Fruit fly (Drosophila melanogaster) whole organism, larva: ENCODE data around the gene Tm1.

ENCODE experiments used
- noc ChIP-seq: fragments of 200-800 bp; sonication (Bioruptor generic); optimal IDR thresholded peaks from 3 replicates; lab custom pipeline; 2019; ENCODE audit warnings: missing biosample characterization, mild to moderate bottlenecking, missing genetic modification characterization, moderate library complexity

Tm1 gene

DNA sequence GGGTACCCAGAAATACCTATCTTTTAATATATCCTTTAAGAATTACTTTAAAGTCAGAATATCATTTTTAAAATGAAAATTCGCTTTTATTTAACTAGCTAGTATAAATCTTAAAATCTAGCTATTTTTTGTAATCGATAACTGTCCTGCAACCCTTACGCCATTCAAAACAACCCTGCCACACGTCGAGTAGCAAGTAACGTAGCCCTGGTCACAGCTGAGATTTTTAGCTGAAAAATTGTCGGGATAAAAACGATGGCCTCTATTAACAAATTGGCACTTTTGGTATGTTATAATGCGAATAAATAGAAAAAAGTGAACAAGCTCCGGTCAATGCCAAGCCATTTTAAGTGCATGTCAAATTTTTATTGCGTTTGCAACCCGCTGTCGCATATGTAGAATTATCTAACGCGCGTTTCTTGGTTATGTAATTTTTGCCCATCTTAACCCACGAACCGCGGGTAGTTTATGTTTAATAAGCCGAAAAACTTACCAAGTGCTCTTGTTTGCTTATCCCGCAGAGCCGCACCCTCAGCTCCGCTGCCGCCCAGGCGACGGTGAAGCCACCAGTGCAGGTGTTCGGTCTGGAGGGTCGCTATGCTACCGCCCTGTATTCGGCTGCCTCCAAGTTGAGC lies 12.5 kb upstream of the Tm1 start, which contains the start of gene ATPsynO:
Gene ATPsynO, plus strand, starts transcription at position 186 of the 635 bp plus-strand sequence.
- peak; percentile 14 for TF ChIP-seq noc (tag; lab: Kevin White, UChicago)

DNA sequence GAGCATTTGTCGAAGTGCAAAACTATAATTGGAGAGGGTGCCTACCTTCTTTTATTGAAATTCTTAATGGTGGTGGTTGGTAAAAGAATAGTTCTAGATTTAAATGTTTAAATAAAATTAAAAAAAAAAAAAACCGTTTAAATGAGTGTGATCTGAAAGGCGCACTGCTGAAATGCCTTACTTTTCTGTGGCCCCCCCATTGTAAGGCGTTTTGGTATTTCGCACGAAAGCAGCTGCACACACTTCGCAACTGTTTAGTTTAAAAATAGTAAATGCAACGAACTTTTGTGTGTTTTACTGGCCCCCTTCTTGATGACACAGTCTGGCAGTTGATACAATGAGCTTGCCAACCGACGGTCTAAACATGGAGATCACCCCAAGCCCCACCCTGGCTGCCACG lies 9.6 kb upstream of the Tm1 start, which contains the start of the genes CG14864 and Zip88E:
Gene CG14864, minus strand, starts transcription at position 113 of the 400 bp plus-strand sequence.
Gene Zip88E, plus strand, starts transcription at position 237 of the 400 bp plus-strand sequence.
- no peak for TF ChIP-seq noc (tag; lab: Kevin White, UChicago)

DNA sequence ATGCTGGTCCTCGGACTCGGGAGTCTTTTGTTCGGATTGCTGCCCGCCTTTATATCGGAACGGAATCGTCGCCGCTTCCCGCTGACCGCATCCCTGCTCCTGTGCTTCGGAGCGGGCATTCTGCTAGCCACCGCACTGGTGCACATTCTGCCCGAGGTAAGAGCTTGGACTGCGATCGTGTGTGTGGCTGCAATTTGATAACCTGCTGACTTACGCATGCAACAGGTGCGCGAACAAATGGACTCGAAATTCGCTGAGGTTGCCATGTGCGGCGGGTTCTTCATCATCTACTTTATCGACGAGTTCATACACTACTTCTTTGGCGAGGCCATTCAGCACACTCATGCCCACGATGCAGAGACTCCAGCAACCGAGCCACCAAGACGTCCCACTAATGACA lies 9.2 kb upstream of the Tm1 start:
- TF ChIP-seq noc (tag; lab: Kevin White, UChicago): no peak

DNA sequence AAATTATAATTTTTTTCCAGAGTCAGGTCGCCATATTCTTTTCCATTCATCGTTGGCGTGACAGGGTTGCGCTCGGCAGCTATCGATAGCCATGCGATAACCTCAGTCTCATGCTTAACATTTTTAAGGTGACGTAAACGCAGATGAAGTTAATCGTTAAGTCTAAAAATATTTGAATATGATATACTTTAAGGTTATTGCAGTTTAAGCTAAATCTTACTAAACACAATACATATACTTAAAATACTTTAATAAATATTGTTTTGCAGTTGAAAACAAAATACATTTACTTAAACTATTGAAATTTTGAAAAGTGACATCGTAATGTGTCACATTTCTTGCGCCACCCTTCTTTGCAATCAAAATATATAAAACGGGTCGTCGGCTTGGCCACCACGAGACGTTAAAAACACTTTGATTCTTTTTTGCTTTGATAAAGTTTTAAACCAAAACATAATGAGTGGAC lies 2.8 kb upstream of the Tm1 start, which contains the start of the genes Cp190 and CG4338:
Gene Cp190, minus strand, starts transcription at position 84 of the 466 bp plus-strand sequence.
Gene CG4338, plus strand, starts transcription at position 365 of the 466 bp plus-strand sequence.
- TF ChIP-seq noc (tag; lab: Kevin White, UChicago): peak; percentile 98

DNA sequence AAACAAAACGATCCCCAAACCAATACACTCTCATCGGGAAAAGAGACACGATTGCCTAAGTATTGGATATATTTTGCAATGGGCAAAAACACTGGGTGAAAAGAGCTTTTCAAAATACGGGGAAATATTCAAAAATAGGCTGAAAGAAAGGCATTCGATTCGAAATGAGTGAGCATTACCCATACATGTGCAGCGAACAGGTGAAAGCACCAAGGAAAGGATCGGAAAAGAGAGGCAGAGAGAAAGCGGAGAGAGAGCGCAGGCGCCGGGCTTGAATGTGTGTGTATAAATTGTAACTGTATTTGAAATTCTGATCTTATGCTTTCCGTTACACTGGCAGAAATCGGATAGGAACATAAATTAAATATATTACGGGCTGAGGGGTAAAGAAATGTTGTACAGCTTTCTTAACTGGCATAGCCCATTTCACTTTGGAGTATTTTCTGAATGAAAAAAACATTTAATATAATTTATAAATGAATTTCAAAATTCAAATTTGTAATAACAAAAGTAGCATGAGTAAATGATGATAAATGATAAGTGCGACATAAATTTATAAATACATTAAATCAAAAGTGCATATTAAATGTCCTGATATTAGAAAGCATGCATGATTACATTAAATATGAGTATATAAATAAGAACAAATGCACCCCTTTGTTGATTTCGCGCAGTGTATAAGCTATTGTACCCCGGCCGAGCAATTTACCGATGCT lies 2.8 kb downstream of the Tm1 start:
- TF ChIP-seq noc (tag; lab: Kevin White, UChicago): peak; percentile 48

DNA sequence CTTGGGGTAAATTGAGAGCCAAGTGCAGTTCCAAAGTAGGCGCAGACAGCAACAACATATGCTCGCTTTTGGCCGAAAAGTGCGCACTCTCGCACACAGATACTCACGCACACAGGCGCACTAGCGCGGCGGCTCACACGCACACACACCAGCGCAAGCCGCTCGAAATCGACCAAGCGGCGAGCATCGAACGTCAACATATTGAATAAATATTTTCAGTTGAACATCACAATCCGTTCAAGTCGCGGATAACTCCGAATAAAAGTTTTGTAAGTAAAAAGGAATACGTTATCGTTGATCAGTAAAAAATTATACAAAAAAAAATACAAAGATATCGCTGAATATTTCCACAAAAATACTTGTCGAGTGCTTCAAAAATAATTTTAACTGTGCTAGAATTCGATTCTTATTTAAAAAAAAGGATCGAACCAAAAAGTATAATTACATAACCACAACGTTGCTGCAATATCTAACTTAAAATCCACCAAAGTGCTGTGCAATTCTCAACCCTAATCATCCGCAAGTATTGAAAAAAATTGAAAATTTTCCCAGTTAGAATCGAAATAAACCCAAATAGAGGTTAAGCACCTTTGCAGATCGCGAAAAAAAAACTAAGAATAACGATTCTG lies 3.4 kb downstream of the Tm1 start:
- TF ChIP-seq noc (tag; lab: Kevin White, UChicago): no peak

DNA sequence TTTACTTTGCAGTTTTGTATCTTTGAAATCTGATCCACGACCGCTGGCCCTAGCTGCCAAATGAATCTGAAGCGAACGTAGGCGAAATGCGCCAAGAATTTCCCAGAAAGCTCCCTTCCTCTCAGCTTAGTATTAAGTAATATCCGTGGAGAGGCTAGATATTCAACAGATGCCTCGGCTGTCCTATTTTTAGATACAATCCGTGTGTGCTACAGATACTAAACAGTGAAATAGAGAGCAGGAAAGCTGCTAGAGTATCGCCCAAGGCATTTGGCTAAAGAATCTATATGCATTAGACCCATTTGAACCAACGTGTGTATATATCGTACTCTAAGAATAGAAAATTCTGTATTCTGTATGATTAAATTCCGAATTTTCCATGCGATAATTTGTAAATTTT lies 4.3 kb downstream of the Tm1 start:
- TF ChIP-seq noc (tag; lab: Kevin White, UChicago): no peak

DNA sequence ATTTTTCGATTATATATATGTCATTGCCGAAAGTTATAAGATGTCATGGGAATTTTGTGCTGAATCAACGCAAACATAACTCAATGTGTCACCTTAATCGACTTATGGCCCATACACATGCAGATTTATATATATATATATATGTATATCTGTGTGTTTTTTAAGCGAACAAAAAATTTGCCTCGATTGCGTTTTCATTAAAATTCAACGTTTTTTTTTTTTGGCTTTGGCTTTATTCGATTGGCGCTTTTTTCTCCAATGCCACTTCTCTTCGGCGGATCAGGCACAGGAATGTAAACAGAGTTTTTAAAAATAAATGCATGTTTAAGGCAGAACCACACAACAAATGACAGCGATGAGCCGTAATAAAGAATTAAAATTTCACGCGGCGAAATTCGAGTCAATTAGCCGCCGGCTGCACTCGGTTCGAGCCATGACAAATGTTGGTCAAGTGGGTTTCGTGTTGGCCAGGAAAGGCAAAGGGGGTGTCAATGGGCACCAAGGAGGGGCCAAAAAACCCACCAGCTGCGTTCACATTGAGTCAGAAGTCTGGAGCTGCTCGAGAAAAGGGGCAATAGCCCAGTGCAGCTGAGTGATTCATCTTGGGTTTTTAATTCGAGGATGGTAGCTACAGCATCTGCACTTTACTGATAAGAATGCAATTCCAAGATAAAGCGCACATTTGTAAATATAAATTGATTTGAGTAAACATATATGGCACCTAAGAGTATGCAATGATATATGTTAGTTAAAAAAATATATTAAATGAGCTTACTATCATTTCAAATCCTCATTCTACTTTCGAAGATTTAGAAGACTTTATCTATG lies 5.2 kb downstream of the Tm1 start:
- TF ChIP-seq noc (tag; lab: Kevin White, UChicago): no peak

DNA sequence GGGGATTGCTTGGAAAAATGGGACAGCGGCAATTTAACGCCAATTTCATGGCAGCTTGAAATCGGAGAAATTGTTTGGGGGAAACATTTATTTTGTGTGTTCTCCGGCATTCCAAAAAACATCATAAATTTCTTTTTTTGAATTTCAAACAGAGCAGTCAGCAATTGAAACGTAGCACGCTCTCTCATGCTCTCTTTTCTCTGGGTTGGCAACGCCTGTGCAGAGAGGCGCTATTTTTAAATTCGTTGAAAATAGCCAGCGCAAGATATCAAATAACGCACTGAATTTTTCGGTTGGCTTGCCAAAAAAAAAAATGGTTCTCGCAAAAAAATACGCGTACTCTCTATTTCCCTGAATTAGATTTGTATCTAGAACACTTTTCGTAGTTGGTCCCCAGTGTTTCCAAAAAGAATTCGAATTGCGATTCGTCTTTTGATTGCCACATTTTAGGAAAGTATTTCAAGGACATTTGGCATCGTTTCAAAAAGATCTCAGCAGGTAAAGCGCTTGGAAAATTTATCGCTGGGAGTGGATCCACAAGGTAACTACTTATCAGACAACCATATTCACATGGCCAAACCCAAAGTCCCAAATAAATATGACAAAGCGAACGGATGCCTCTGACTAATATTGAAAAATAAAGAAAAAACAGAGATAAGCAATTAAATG lies 8.1 kb downstream of the Tm1 start:
- TF ChIP-seq noc (tag; lab: Kevin White, UChicago): no peak

DNA sequence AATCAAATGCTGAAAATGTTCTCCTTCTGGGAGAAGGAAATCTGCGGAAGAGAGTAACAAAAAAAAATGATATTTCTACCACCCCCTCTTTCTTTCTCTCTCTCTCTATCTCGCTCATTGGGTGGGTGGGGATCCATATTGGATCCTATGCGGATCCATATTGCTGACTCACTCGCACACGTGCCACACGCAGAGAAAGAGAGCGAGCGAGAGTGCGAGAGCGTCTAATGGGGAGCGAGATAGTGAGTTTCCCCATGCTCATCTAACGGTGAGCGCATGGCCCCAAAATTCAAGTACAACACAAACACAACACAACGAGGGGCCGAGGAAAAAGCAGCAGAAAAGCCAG lies 8.6 kb downstream of the Tm1 start:
- peak; percentile 23 for TF ChIP-seq noc (tag; lab: Kevin White, UChicago)

DNA sequence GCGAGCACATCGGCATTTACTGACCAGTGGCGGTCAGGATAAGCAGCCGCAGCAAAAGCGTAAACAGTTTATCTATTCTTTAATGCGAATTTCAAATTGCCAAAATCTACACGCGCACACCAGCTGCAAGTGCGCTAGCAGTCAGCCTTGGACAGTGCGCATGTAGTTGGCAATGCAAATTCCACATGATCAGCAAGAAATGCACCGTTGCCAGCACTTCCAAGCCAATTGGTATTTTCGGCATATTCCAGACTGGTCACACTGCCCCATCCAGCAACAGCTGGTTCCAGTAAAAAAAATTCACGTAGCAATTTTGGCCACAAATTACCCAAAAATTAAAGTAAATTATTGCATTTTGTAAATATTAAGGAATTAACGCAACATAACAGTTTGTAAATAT lies 9.7 kb downstream of the Tm1 start:
- no peak for TF ChIP-seq noc (tag; lab: Kevin White, UChicago)

DNA sequence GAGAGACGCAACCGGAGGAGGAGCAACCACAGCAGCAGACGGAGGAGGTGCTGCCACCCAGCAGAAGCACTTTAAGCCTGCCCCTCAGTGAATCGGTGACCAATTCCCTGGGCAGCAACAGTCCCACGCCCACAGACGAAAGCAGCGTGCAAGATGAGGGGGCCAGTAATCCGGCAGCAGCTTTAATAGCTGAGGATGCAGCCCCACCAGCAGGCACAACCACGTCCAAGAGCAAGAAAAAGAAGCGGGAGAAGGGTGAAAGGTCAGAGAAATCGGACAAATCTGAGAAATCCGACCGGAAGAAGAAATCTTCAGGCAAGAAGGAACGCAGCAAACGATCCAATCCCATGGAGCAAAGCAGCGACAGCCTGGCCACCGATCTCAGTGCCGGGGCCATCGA lies 10.8 kb downstream of the Tm1 start:
- no peak for TF ChIP-seq noc (tag; lab: Kevin White, UChicago)

DNA sequence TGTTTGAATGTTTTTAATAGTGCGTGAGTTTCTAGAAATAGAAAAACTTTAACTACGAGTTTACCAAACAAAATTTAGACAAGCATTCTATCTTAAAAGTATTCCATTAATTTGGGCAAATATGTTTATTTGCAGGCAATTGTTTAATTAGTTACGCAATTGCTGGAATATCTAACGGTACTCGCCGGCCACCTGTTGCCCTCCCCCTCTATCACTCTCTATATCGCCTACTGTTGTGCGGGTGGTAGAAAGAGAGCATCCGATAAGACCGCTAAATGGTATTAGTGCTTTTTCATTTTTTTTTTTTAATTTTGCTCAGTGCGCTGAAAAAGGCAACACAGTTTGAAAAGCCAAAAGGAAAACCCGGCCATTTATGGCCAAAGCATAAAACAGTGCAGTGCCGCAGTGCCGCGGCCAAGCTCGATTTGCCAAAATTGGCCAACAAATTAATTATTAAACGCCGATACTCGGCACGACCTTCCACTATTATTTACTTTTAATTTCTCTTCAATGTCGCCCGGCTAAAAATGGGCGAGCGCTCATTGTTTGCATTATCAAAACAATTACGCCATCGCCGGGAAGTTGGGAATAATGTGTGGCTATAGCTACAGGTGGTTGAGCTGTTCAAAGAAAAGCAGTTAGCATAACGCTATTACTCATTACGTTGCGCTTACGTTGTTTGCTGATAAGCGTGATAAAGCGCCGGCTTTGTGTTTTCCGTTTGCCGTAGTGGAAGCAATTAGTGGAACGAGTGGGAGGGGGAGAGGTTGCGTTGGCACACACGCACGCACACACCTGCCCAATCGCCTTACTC lies 12.0 kb downstream of the Tm1 start:
- no peak for TF ChIP-seq noc (tag; lab: Kevin White, UChicago)

DNA sequence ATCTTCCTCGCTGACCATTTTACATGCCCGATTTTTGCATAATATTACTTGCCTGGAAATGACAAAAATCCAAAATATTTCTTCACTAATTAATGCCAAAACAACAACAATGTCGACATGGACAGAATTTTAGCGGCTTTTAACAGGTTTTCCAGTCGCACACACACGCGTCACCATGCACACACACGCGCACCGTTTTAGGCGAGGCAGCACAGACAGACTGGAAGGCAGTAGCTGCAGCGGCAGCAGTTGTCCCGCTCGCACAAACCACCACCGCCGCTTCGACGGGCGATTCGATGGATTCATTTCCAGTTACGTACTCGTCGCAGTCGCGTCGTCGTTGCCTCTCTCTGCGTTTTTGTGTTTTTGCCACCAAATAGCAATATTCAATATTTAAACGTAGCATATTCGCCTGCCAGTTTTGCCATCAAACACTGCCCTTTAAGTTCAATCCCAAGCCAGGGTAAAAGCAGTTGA lies 12.7 kb downstream of the Tm1 start, which contains the start of gene CG45218:
Gene CG45218, minus strand, starts transcription at position 158 of the 477 bp plus-strand sequence.
- peak; percentile 51 for TF ChIP-seq noc (tag; lab: Kevin White, UChicago)
